Worm (Caenorhabditis elegans) whole organism, mixed stage, embryonic: Measurements from ENCODE around the gene mtq-2.
"Not testable (repeated sequence)": the region's sequence is repeated elsewhere in the genome, so short reads cannot be mapped to it uniquely, and the experiment has no call there.

Experiments
- M03D4.4 ChIP-seq: sonication (generic microtip); optimal IDR thresholded peaks from 2 replicates; lab custom pipeline; 2017; ENCODE audit warnings: mild to moderate bottlenecking, missing genetic modification characterization, missing compliant biosample characterization
- bed-3 ChIP-seq: fragments of 200-800 bp; sonication (Bioruptor generic); optimal IDR thresholded peaks from 3 replicates; lab custom pipeline; 2018; ENCODE audit warnings: mild to moderate bottlenecking, missing genetic modification characterization, moderate library complexity, missing compliant biosample characterization
- ceh-39 ChIP-seq: fragments of 150-350 bp; optimal IDR thresholded peaks from 2 replicates; lab custom pipeline; 2014; ENCODE audit warnings: missing biosample characterization, missing genetic modification characterization
- ceh-43 ChIP-seq: fragments of 200-800 bp; sonication (Bioruptor generic); optimal IDR thresholded peaks from 2 replicates; lab custom pipeline; 2018; ENCODE audit warnings: mild to moderate bottlenecking, missing genetic modification characterization, moderate library complexity, missing compliant biosample characterization
- ceh-83 ChIP-seq: fragments of 200-800 bp; sonication (Bioruptor generic); optimal IDR thresholded peaks from 2 replicates; lab custom pipeline; 2018; ENCODE audit warnings: mild to moderate bottlenecking, missing genetic modification characterization, missing compliant biosample characterization
- ces-1 ChIP-seq: fragments of 150-350 bp; optimal IDR thresholded peaks from 2 replicates; lab custom pipeline; 2014; ENCODE audit warnings: missing biosample characterization, missing genetic modification reagents, missing genetic modification characterization
- drap-1 ChIP-seq: fragments of 200-800 bp; sonication (Bioruptor generic); optimal IDR thresholded peaks from 3 replicates; lab custom pipeline; 2018; ENCODE audit warnings: mild to moderate bottlenecking, missing genetic modification characterization, missing compliant biosample characterization
- elt-3 ChIP-seq: fragments of 150-350 bp; optimal IDR thresholded peaks from 2 replicates; lab custom pipeline; 2014; ENCODE audit warnings: missing biosample characterization, missing genetic modification characterization
- flh-1 ChIP-seq: fragments of 200-800 bp; sonication (Bioruptor generic); optimal IDR thresholded peaks from 2 replicates; lab custom pipeline; 2018; ENCODE audit warnings: mild to moderate bottlenecking, missing genetic modification characterization, moderate library complexity, missing compliant biosample characterization
- ham-2 ChIP-seq: fragments of 200-800 bp; sonication (Bioruptor generic); optimal IDR thresholded peaks from 2 replicates; lab custom pipeline; 2018; ENCODE audit warnings: mild to moderate bottlenecking, missing genetic modification characterization, missing compliant biosample characterization
- hlh-1 ChIP-seq: fragments of 150-350 bp; optimal IDR thresholded peaks from 2 replicates; lab custom pipeline; 2014; ENCODE audit warnings: missing biosample characterization, missing genetic modification reagents, missing genetic modification characterization
- lin-13 ChIP-seq: fragments of 150-350 bp; optimal IDR thresholded peaks from 2 replicates; lab custom pipeline; 2014; ENCODE audit warnings: missing biosample characterization, missing genetic modification characterization
- lin-32 ChIP-seq: fragments of 200-800 bp; sonication (Bioruptor generic); optimal IDR thresholded peaks from 2 replicates; lab custom pipeline; 2018; ENCODE audit warnings: mild to moderate bottlenecking, missing genetic modification characterization, missing compliant biosample characterization
- lsy-2 ChIP-seq: fragments of 150-350 bp; optimal IDR thresholded peaks from 2 replicates; lab custom pipeline; 2014; ENCODE audit warnings: missing biosample characterization, missing genetic modification characterization
- mab-5 ChIP-seq: fragments of 150-350 bp; optimal IDR thresholded peaks from 2 replicates; lab custom pipeline; 2014; ENCODE audit warnings: missing biosample characterization, missing genetic modification characterization
- mep-1 ChIP-seq: fragments of 150-350 bp; optimal IDR thresholded peaks from 2 replicates; lab custom pipeline; 2017; ENCODE audit warnings: missing biosample characterization, missing genetic modification reagents, missing genetic modification characterization, inconsistent platforms
- nhr-12 ChIP-seq: fragments of 150-350 bp; optimal IDR thresholded peaks from 2 replicates; lab custom pipeline; 2014; ENCODE audit warnings: missing biosample characterization, missing genetic modification characterization
- nhr-237 ChIP-seq: fragments of 150-350 bp; optimal IDR thresholded peaks from 2 replicates; lab custom pipeline; 2014; ENCODE audit warnings: missing biosample characterization, missing genetic modification characterization
- nhr-28 ChIP-seq: fragments of 150-350 bp; optimal IDR thresholded peaks from 2 replicates; lab custom pipeline; 2014; ENCODE audit warnings: missing biosample characterization, missing genetic modification characterization
- nhr-76 ChIP-seq: sonication (generic microtip); optimal IDR thresholded peaks from 2 replicates; lab custom pipeline; 2017; ENCODE audit warnings: missing biosample characterization, missing genetic modification characterization
- pha-4 ChIP-seq: fragments of 150-350 bp; optimal IDR thresholded peaks from 2 replicates; lab custom pipeline; 2018; ENCODE audit warnings: missing biosample characterization, missing genetic modification reagents, missing genetic modification characterization
- sem-2 ChIP-seq: fragments of 200-800 bp; sonication (Bioruptor generic); optimal IDR thresholded peaks from 2 replicates; lab custom pipeline; 2018; ENCODE audit warnings: mild to moderate bottlenecking, missing genetic modification characterization, missing compliant biosample characterization
- snpc-4 ChIP-seq: fragments of 150-350 bp; optimal IDR thresholded peaks from 2 replicates; lab custom pipeline; 2014; ENCODE audit warnings: missing biosample characterization, missing genetic modification characterization
- sptf-1 ChIP-seq: sonication (generic microtip); optimal IDR thresholded peaks from 2 replicates; lab custom pipeline; 2017; ENCODE audit warnings: mild to moderate bottlenecking, missing genetic modification characterization, moderate library complexity, missing compliant biosample characterization
- tbx-8 ChIP-seq: fragments of 200-800 bp; sonication (Bioruptor generic); optimal IDR thresholded peaks from 2 replicates; lab custom pipeline; 2018; ENCODE audit warnings: mild to moderate bottlenecking, missing genetic modification characterization, moderate library complexity, missing compliant biosample characterization
- unc-120 ChIP-seq: sonication (generic microtip); optimal IDR thresholded peaks from 2 replicates; lab custom pipeline; 2017; ENCODE audit warnings: missing genetic modification characterization, missing compliant biosample characterization; ENCODE audit not compliant: poor library complexity, severe bottlenecking
- unc-39 ChIP-seq: fragments of 150-350 bp; optimal IDR thresholded peaks from 2 replicates; lab custom pipeline; 2014; ENCODE audit warnings: missing biosample characterization, missing genetic modification characterization
- unc-62 ChIP-seq: fragments of 150-350 bp; optimal IDR thresholded peaks from 2 replicates; lab custom pipeline; 2014; ENCODE audit warnings: missing biosample characterization, missing genetic modification reagents, missing genetic modification characterization
- zip-8 ChIP-seq: fragments of 150-350 bp; optimal IDR thresholded peaks from 2 replicates; lab custom pipeline; 2014; ENCODE audit warnings: missing biosample characterization, missing genetic modification characterization
- ztf-11 ChIP-seq: fragments of 150-350 bp; optimal IDR thresholded peaks from 2 replicates; lab custom pipeline; 2014; ENCODE audit warnings: missing biosample characterization, missing genetic modification characterization

mtq-2 gene

ce11 chrII:2175367-2175766, 13.9 kb downstream of the mtq-2 start, which contains the start of gene C33C12.7:
TSS of gene C33C12.7 (minus strand) at chrII:2175467.
- TF ChIP-seq pha-4 (tag; lab: Kevin White, UChicago) (no peak), lsy-2 (tag; lab: Kevin White, UChicago) (no peak), ceh-43 (GFP tag; lab: Kevin White, UChicago) (no peak), unc-39 (no peak), ham-2 (no peak), drap-1 (GFP tag; lab: Kevin White, UChicago) (no peak), nhr-12 (tag; lab: Kevin White, UChicago) (no peak), unc-62 (no peak), lin-13 (no peak), zip-8 (tag; lab: Kevin White, UChicago) (no peak), mep-1 (tag; lab: Kevin White, UChicago) (no peak), elt-3 (tag; lab: Kevin White, UChicago) (no peak)

DNA sequence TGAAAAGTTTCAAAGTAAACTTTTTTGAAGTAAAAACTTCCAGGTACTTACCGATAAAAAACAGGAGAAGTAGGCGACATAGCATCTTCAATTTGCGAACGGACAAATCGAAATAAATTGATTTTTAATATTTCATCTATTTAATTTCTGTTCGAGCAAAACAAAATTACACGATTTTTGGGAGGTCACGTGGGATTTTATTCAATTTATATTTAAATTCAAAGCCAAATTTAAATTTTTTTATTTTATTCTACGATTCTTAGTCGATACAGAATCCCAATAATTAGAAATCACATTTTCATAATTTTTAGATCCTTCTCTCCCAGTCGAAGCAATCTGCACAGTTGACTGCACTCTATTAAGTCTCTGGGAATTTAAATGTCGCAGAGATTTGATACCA, 19.2 kb downstream of the mtq-2 start, which contains the start of gene C33C12.12:
Gene C33C12.12 (minus strand): TSS at position 101 of the 400 bp plus-strand sequence.
- TF ChIP-seq M03D4.4 (no peak), nhr-237 (no peak), elt-3 (tag; lab: Kevin White, UChicago) (no peak), zip-8 (tag; lab: Kevin White, UChicago) (no peak), nhr-76 (tag; lab: Kevin White, UChicago) (no peak), hlh-1 (tag; lab: Kevin White, UChicago) (no peak), unc-120 (tag; lab: Kevin White, UChicago) (no peak), drap-1 (GFP tag; lab: Kevin White, UChicago) (no peak), ham-2 (no peak), ztf-11 (tag; lab: Kevin White, UChicago) (no peak), sptf-1 (tag; lab: Kevin White, UChicago) (no peak), flh-1 (no peak)

DNA sequence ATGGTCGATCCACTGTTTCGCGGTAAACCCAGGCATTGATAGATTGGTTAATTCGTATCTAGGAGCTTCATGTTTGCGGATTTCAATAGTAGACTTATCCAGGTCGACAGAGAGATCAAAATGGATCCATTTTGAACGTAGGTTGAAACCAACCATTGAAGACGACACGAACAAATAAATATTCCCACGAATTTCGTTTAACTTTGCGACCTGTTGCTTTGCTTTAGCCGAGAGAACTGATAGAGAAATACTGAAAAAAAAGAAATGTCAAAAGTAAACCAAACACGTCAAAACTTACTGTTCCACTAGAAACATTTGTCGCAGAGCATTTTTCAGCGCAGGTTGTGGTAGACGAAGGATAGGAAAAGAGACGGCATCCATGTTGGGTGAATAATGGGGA, 20.9 kb downstream of the mtq-2 start, which contains the start of gene fbxb-38:
Gene fbxb-38 (minus strand): TSS at position 390 of the 400 bp plus-strand sequence.
- no peak for TF ChIP-seq bed-3 (GFP tag; lab: Kevin White, UChicago)

DNA sequence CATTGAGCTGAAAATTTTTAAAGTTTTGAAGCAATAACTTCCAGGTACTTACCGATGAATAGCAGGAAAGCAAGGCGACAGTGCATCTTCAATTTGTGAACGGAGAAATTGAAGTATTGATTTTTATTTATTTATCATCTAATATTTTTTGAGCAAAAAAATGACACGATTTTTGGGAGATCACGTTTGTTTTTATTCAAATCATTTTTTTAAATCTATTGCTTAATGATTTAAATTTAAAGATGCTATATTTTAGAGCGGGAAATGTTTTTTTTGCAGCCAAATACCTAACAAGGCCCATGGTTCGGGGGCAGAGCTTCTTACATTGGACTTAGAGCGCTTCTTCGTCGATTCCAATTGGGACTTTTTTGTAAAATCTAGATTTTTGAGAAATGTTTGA, 22.9 kb downstream of the mtq-2 start, which contains the start of gene C33C12.4:
Gene C33C12.4 (minus strand): TSS at position 101 of the 400 bp plus-strand sequence.
- no peak for TF ChIP-seq flh-1
- TF ChIP-seq sem-2 (GFP tag; lab: Kevin White, UChicago): no peak
- no peak for TF ChIP-seq unc-62
- no peak for TF ChIP-seq nhr-28 (tag; lab: Kevin White, UChicago)
- no peak for TF ChIP-seq sptf-1 (tag; lab: Kevin White, UChicago)
- TF ChIP-seq mab-5 (tag; lab: Kevin White, UChicago): no peak
- TF ChIP-seq ztf-11 (tag; lab: Kevin White, UChicago): no peak
- TF ChIP-seq snpc-4 (tag; lab: Kevin White, UChicago): no peak
- TF ChIP-seq lin-32 (GFP tag; lab: Kevin White, UChicago): no peak
- TF ChIP-seq, all 35 proteins: peak for 0

DNA sequence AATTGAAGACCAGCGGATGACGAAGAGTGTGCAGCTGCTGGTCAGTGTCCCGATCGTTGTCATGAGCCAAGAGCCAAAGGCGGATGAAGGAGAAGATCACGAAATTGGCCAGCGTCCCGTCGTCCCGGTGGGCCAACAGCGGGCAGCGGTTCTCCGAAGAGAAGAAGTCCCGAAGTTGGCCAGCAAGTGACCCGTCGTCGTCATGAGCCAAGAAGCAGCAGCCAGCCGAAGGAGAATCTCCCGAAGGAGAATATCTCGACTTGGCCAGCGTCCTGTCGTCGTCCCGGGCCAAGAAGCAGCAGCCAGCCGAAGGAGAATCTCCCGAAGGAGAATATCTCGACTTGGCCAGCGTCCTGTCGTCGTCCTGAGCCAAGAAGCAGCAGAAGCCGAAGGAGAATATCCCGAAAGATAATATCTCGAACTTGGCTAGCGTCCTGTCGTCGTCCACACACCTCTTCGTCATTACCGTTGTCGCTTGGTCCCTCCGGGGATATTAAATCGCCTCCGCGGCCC, 25.8 kb downstream of the mtq-2 start, which contains the start of gene C33C12.11:
Gene C33C12.11 (minus strand): TSS at position 463 of the 513 bp plus-strand sequence.
- TF ChIP-seq ces-1 (GFP tag; lab: Kevin White, UChicago); drap-1 (GFP tag; lab: Kevin White, UChicago); lin-13: not testable (repeated sequence)

DNA sequence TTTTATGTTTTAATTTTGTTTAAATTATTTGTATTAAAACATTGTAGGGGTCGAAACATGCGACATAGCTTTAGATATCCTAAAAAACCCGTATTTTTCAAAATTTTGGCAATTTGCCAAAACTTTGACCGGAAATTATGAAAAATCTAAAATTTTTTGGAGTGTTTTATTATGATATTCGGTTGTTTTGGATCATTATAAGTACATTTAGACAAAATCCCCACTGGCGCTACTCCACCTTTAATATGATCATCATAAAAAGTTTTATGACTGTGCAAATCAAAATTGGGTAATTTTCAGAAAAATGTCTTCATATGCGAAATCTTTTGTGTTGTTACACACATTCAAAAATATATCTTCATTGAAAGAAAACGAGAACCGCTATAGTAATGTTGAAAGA, 35.5 kb downstream of the mtq-2 start, which contains the start of gene math-18:
Gene math-18 (plus strand): TSS at position 301 of the 400 bp plus-strand sequence.
- TF ChIP-seq ceh-39 (tag; lab: Kevin White, UChicago); zip-8 (tag; lab: Kevin White, UChicago); lin-13: not testable (repeated sequence)

- TF ChIP-seq unc-62: no peak
- no peak for TF ChIP-seq mab-5 (tag; lab: Kevin White, UChicago)
- no peak for TF ChIP-seq M03D4.4
- TF ChIP-seq unc-39: no peak
- no peak for TF ChIP-seq ceh-83 (GFP tag; lab: Kevin White, UChicago)
- TF ChIP-seq ztf-11 (tag; lab: Kevin White, UChicago): no peak
- TF ChIP-seq lsy-2 (tag; lab: Kevin White, UChicago): no peak
- TF ChIP-seq ces-1 (GFP tag; lab: Kevin White, UChicago): no peak
- no peak for TF ChIP-seq unc-120 (tag; lab: Kevin White, UChicago)
- TF ChIP-seq snpc-4 (tag; lab: Kevin White, UChicago): no peak
- no peak for TF ChIP-seq ceh-43 (GFP tag; lab: Kevin White, UChicago)
- TF ChIP-seq tbx-8: no peak
- TF ChIP-seq, all 35 proteins: peak for 0
These were observed 36.8 kb downstream of the mtq-2 start for ce11 chrII:2152455-2152854.
